Worm (Caenorhabditis elegans): ENCODE data around the gene nhr-93.

DNA sequence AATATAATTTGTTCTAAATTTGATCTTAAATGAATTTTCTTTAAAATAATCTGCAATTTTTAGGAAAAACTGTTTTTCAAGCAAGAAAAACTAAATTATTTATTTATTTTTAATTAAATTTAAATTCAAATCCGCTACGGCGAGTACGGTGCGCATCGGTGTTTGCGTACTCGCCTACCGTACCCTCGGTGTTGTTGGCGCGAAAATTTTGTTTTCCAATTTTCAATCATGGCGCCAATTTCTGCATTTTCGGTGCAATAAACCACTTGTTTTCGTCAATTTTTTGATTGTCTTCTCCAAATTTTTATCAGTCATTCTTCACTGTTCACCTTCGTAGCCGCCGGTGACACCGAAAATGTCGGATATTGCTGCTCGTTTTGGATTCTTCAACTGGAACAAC lies 40.6 kb upstream of the nhr-93 start, which contains the start of gene pygl-1:
- TF ChIP-seq npax-4 (tag; optimal IDR thresholded peaks at IDR 0.05) (no peak), hlh-8 (tag; optimal IDR thresholded peaks at IDR 0.05) (no peak), hlh-30 (tag; optimal IDR thresholded peaks at IDR 0.05; ENCODE audit: insufficient read depth) (no peak), fkh-10 (GFP tag; optimal IDR thresholded peaks at IDR 0.05) (no peak), K02D7.2 (tag; optimal IDR thresholded peaks at IDR 0.05) (no peak), sox-4 (tag; optimal IDR thresholded peaks at IDR 0.05) (no peak), dve-1 (tag; optimal IDR thresholded peaks at IDR 0.05) (no peak), rnt-1 (tag; optimal IDR thresholded peaks at IDR 0.05) (no peak), pag-3 (tag; optimal IDR thresholded peaks at IDR 0.05; ENCODE audit: borderline replicate concordance) (no peak), nhr-11 (tag; optimal IDR thresholded peaks at IDR 0.05) (no peak), nfya-1 (tag; optimal IDR thresholded peaks at IDR 0.05) (no peak), tbx-2 (tag; optimal IDR thresholded peaks at IDR 0.05) (no peak), lin-11 (tag; optimal IDR thresholded peaks at IDR 0.05) (no peak)
